Worm (Caenorhabditis elegans): ENCODE data around the gene aagr-2.

aagr-2 gene

ce11 chrII:4867476-4867875 is 57.6 kb downstream of the aagr-2 start, which contains the start of gene col-17:
col-17 (minus strand) TSS chrII:4867576.
- TF ChIP-seq hlh-30 (tag; optimal IDR thresholded peaks at IDR 0.05; ENCODE audit: insufficient read depth) = no peak
- no peak for TF ChIP-seq che-1 (tag; optimal IDR thresholded peaks at IDR 0.05)
- TF ChIP-seq ceh-9 (tag; optimal IDR thresholded peaks at IDR 0.05) = no peak
- TF ChIP-seq elt-4 (tag; optimal IDR thresholded peaks at IDR 0.05) = no peak
- no peak for TF ChIP-seq ets-4 (tag; optimal IDR thresholded peaks at IDR 0.05)
- TF ChIP-seq ama-1 (optimal IDR thresholded peaks at IDR 0.05) = no peak
- no peak for TF ChIP-seq ceh-14 (tag; optimal IDR thresholded peaks at IDR 0.05)
- no peak for TF ChIP-seq pax-1 (tag; optimal IDR thresholded peaks at IDR 0.05)
- TF ChIP-seq pros-1 (tag; optimal IDR thresholded peaks at IDR 0.05) = no peak
- no peak for TF ChIP-seq nfya-1 (tag; optimal IDR thresholded peaks at IDR 0.05)

ce11 chrII:4866045-4866444 is 59.0 kb downstream of the aagr-2 start:
- TF ChIP-seq ceh-9 (tag; optimal IDR thresholded peaks at IDR 0.05) (no peak), nhr-232 (tag; optimal IDR thresholded peaks at IDR 0.05) (no peak), pha-4 (tag; optimal IDR thresholded peaks at IDR 0.05) (no peak), npax-4 (tag; optimal IDR thresholded peaks at IDR 0.05) (no peak), ttx-3 (tag; optimal IDR thresholded peaks at IDR 0.05) (no peak), mec-3 (tag; optimal IDR thresholded peaks at IDR 0.05; ENCODE audit: borderline replicate concordance) (no peak), ahr-1 (tag; optimal IDR thresholded peaks at IDR 0.05) (no peak), F13H6.1 (tag; optimal IDR thresholded peaks at IDR 0.05) (no peak), dmd-4 (tag; optimal IDR thresholded peaks at IDR 0.05; ENCODE audit: borderline replicate concordance) (no peak), C08G9.2 (tag; optimal IDR thresholded peaks at IDR 0.05) (no peak), hlh-6 (tag; optimal IDR thresholded peaks at IDR 0.05) (no peak), odd-2 (tag; optimal IDR thresholded peaks at IDR 0.05) (no peak), tbx-2 (tag; optimal IDR thresholded peaks at IDR 0.05) (no peak)

Measured in whole organism, late embryonic.